Fruit fly (Drosophila melanogaster) whole organism, embryonic: ENCODE measurements around the gene mRpL15.

Experiments
- CG10209 ChIP-seq: fragments of 200-800 bp; sonication (Bioruptor generic); optimal IDR thresholded peaks from 3 replicates; lab custom pipeline; 2017; ENCODE audit warnings: missing biosample characterization, mild to moderate bottlenecking, missing genetic modification characterization, missing genetic modification reagents
- CG11398 ChIP-seq: fragments of 200-800 bp; sonication (Bioruptor generic); optimal IDR thresholded peaks from 2 replicates; lab custom pipeline; 2016; ENCODE audit warnings: missing biosample characterization, missing genetic modification characterization
- CG11723 ChIP-seq: fragments of 200-800 bp; sonication (Bioruptor generic); optimal IDR thresholded peaks from 2 replicates; lab custom pipeline; 2017; ENCODE audit warnings: missing biosample characterization, mild to moderate bottlenecking, missing genetic modification characterization
- CG12219 ChIP-seq: fragments of 200-800 bp; sonication (Bioruptor generic); optimal IDR thresholded peaks from 3 replicates; lab custom pipeline; 2018; ENCODE audit warnings: missing biosample characterization, mild to moderate bottlenecking, missing genetic modification characterization
- CG12236 ChIP-seq: fragments of 200-800 bp; sonication (Bioruptor generic); optimal IDR thresholded peaks from 2 replicates; lab custom pipeline; 2016; ENCODE audit warnings: missing biosample characterization, missing genetic modification characterization
- CG12769 ChIP-seq: fragments of 200-800 bp; sonication (Bioruptor generic); optimal IDR thresholded peaks from 2 replicates; lab custom pipeline; 2019; ENCODE audit warnings: missing biosample characterization, mild to moderate bottlenecking, missing genetic modification characterization, moderate library complexity
- CG13296 ChIP-seq: fragments of 200-800 bp; sonication (Bioruptor generic); optimal IDR thresholded peaks from 3 replicates; lab custom pipeline; 2018; ENCODE audit warnings: missing biosample characterization, mild to moderate bottlenecking, missing genetic modification characterization
- CG13624 ChIP-seq: fragments of 200-800 bp; sonication (Bioruptor generic); optimal IDR thresholded peaks from 2 replicates; lab custom pipeline; 2016; ENCODE audit warnings: missing biosample characterization, missing genetic modification characterization
- CG1602 ChIP-seq: fragments of 200-800 bp; sonication (Bioruptor generic); optimal IDR thresholded peaks from 3 replicates; lab custom pipeline; 2016; ENCODE audit warnings: missing biosample characterization, missing genetic modification characterization
- CG16863 ChIP-seq: fragments of 200-800 bp; sonication (Bioruptor generic); optimal IDR thresholded peaks from 3 replicates; lab custom pipeline; 2016; ENCODE audit warnings: missing biosample characterization, missing genetic modification characterization
- CG17568 ChIP-seq: fragments of 200-800 bp; sonication (Bioruptor generic); optimal IDR thresholded peaks from 2 replicates; lab custom pipeline; 2018; ENCODE audit warnings: missing biosample characterization, mild to moderate bottlenecking, missing genetic modification characterization, moderate library complexity
- CG17802 ChIP-seq: fragments of 200-800 bp; sonication (Bioruptor generic); optimal IDR thresholded peaks from 2 replicates; lab custom pipeline; 2018; ENCODE audit warnings: missing biosample characterization, mild to moderate bottlenecking, missing genetic modification characterization, moderate library complexity
- CG18619 ChIP-seq: fragments of 200-800 bp; sonication (Bioruptor generic); optimal IDR thresholded peaks from 3 replicates; lab custom pipeline; 2017; ENCODE audit warnings: missing biosample characterization, mild to moderate bottlenecking, missing genetic modification characterization
- CG32532 ChIP-seq: fragments of 200-800 bp; sonication (Bioruptor generic); IDR thresholded peaks from 2 replicates; pipeline ENCODE4 v1.3.6; 2022; ENCODE audit warnings: missing biosample characterization, missing genetic modification characterization
- CG33557 ChIP-seq: fragments of 200-800 bp; sonication (Bioruptor generic); optimal IDR thresholded peaks from 2 replicates; lab custom pipeline; 2019; ENCODE audit warnings: missing biosample characterization, mild to moderate bottlenecking, missing genetic modification characterization, moderate library complexity
- CG34422 ChIP-seq: fragments of 200-800 bp; sonication (Bioruptor generic); IDR thresholded peaks from 3 replicates; pipeline ENCODE4 v1.3.6; 2022; ENCODE audit warnings: missing biosample characterization, missing genetic modification characterization
- CG4328 ChIP-seq: fragments of 200-800 bp; sonication (Bioruptor generic); optimal IDR thresholded peaks from 3 replicates; lab custom pipeline; 2017; ENCODE audit warnings: missing biosample characterization, missing genetic modification reagents, missing genetic modification characterization
- CG8478 ChIP-seq: fragments of >200 bp; optimal IDR thresholded peaks from 2 replicates; lab custom pipeline; 2018
- CG9876 ChIP-seq: fragments of 200-800 bp; sonication (Bioruptor generic); optimal IDR thresholded peaks from 2 replicates; lab custom pipeline; 2016; ENCODE audit warnings: missing biosample characterization, missing genetic modification characterization
- CoRest ChIP-seq: fragments of 200-800 bp; sonication (Bioruptor generic); optimal IDR thresholded peaks from 3 replicates; lab custom pipeline; 2018; ENCODE audit warnings: missing biosample characterization, mild to moderate bottlenecking, missing genetic modification characterization, moderate library complexity
- Doc3 ChIP-seq: fragments of 200-800 bp; sonication (Bioruptor generic); IDR thresholded peaks from 3 replicates; pipeline ENCODE4 v1.3.6; 2022; ENCODE audit warnings: missing biosample characterization, missing genetic modification characterization; ENCODE audit not compliant: partially characterized antibody
- Hand ChIP-seq: fragments of 200-800 bp; sonication (Bioruptor generic); optimal IDR thresholded peaks from 2 replicates; lab custom pipeline; 2017; ENCODE audit warnings: mild to moderate bottlenecking, missing biosample characterization, missing genetic modification reagents, missing genetic modification characterization
- Hmr ChIP-seq: fragments of 200-800 bp; sonication (Bioruptor generic); optimal IDR thresholded peaks from 3 replicates; lab custom pipeline; 2017; ENCODE audit warnings: mild to moderate bottlenecking, missing biosample characterization, missing genetic modification reagents, missing genetic modification characterization
- Hr51 ChIP-seq, 2 experiments: fragments of 200-800 bp; sonication (Bioruptor generic); optimal IDR thresholded peaks; 2 replicates in 1 of 2; 3 replicates in 1 of 2; lab custom pipeline; 2016 to 2018; ENCODE audit warnings: missing biosample characterization in 2 of 2, missing genetic modification characterization in 2 of 2, mild to moderate bottlenecking in 1 of 2, moderate library complexity in 1 of 2
- Hsf ChIP-seq: fragments of 200-800 bp; sonication (Bioruptor generic); optimal IDR thresholded peaks from 3 replicates; lab custom pipeline; 2016; ENCODE audit warnings: missing biosample characterization, missing genetic modification characterization
- MBD-R2 ChIP-seq: fragments of 200-800 bp; sonication (Bioruptor generic); IDR thresholded peaks from 2 replicates; pipeline ENCODE4 v1.3.6; 2022; ENCODE audit warnings: missing biosample characterization, missing genetic modification characterization
- Mes4 ChIP-seq: fragments of 200-800 bp; sonication (Bioruptor generic); optimal IDR thresholded peaks from 2 replicates; lab custom pipeline; 2016; ENCODE audit warnings: missing biosample characterization, missing genetic modification characterization
- NK7.1 ChIP-seq: fragments of 200-800 bp; sonication (Bioruptor generic); optimal IDR thresholded peaks from 3 replicates; lab custom pipeline; 2016; ENCODE audit warnings: missing biosample characterization, missing genetic modification characterization
- Neu2 ChIP-seq: fragments of 200-800 bp; sonication (Bioruptor generic); optimal IDR thresholded peaks from 3 replicates; lab custom pipeline; 2016; ENCODE audit warnings: missing biosample characterization, missing genetic modification characterization, borderline replicate concordance
- PHDP ChIP-seq: fragments of 200-800 bp; sonication (Bioruptor generic); optimal IDR thresholded peaks from 3 replicates; lab custom pipeline; 2018; ENCODE audit warnings: missing biosample characterization, mild to moderate bottlenecking, missing genetic modification characterization, moderate library complexity
- Scr ChIP-seq: fragments of 200-800 bp; sonication (Bioruptor generic); IDR thresholded peaks from 2 replicates; pipeline ENCODE4 v1.3.6; 2022; ENCODE audit warnings: missing biosample characterization, missing genetic modification characterization; ENCODE audit not compliant: partially characterized antibody
- Tbp ChIP-seq: fragments of >200 bp; optimal IDR thresholded peaks from 2 replicates; lab custom pipeline; 2018; ENCODE audit warnings: missing biosample characterization, missing genetic modification characterization
- amos ChIP-seq: fragments of 200-800 bp; sonication (Bioruptor generic); IDR thresholded peaks from 2 replicates; pipeline ENCODE4 v1.3.6; 2022; ENCODE audit warnings: missing biosample characterization, missing genetic modification characterization; ENCODE audit not compliant: partially characterized antibody
- ara ChIP-seq: fragments of 200-800 bp; sonication (Bioruptor generic); IDR thresholded peaks from 2 replicates; pipeline ENCODE4 v1.3.6; 2022; ENCODE audit warnings: missing biosample characterization, missing genetic modification characterization
- ase ChIP-seq: fragments of 200-800 bp; sonication (Bioruptor generic); IDR thresholded peaks from 3 replicates; pipeline ENCODE4 v1.3.6; 2022; ENCODE audit warnings: missing biosample characterization, missing genetic modification characterization
- br ChIP-seq: fragments of >200 bp; optimal IDR thresholded peaks from 2 replicates; lab custom pipeline; 2017
- gro ChIP-seq: fragments of 200-800 bp; sonication (Bioruptor generic); optimal IDR thresholded peaks from 2 replicates; lab custom pipeline; 2016; ENCODE audit warnings: missing biosample characterization, missing genetic modification characterization
- ham ChIP-seq: fragments of 200-800 bp; sonication (Bioruptor generic); IDR thresholded peaks from 2 replicates; pipeline ENCODE4 v1.3.6; 2022; ENCODE audit warnings: missing biosample characterization, missing genetic modification characterization
- hth ChIP-seq: fragments of >200 bp; optimal IDR thresholded peaks from 2 replicates; lab custom pipeline; 2017; ENCODE audit warnings: inconsistent platforms
- jing ChIP-seq: fragments of 200-800 bp; sonication (Bioruptor generic); optimal IDR thresholded peaks from 2 replicates; lab custom pipeline; 2018; ENCODE audit warnings: missing biosample characterization, mild to moderate bottlenecking, missing genetic modification characterization
- p53 ChIP-seq: fragments of 200-800 bp; sonication (Bioruptor generic); optimal IDR thresholded peaks from 2 replicates; lab custom pipeline; 2016; ENCODE audit warnings: missing biosample characterization, missing genetic modification characterization
- sima ChIP-seq: fragments of 200-800 bp; sonication (Bioruptor generic); optimal IDR thresholded peaks from 2 replicates; lab custom pipeline; 2016; ENCODE audit warnings: missing biosample characterization, missing genetic modification characterization
- sqz ChIP-seq: fragments of 200-800 bp; sonication (Bioruptor generic); optimal IDR thresholded peaks from 3 replicates; lab custom pipeline; 2018; ENCODE audit warnings: missing biosample characterization, mild to moderate bottlenecking, missing genetic modification characterization
- ssp ChIP-seq: fragments of 200-800 bp; sonication (Bioruptor generic); IDR thresholded peaks from 2 replicates; pipeline ENCODE4 v1.3.6; 2022; ENCODE audit warnings: missing biosample characterization, missing genetic modification characterization
- sug ChIP-seq: fragments of 200-800 bp; optimal IDR thresholded peaks from 2 replicates; lab custom pipeline; 2019; ENCODE audit warnings: missing biosample characterization, mild to moderate bottlenecking, missing genetic modification characterization, moderate library complexity
- tin ChIP-seq: fragments of 200-800 bp; sonication (Bioruptor generic); optimal IDR thresholded peaks from 3 replicates; lab custom pipeline; 2016; ENCODE audit warnings: missing biosample characterization, missing genetic modification characterization
- toy ChIP-seq: fragments of 200-800 bp; sonication (Bioruptor generic); IDR thresholded peaks from 2 replicates; pipeline ENCODE4 v1.3.6; 2022; ENCODE audit warnings: missing biosample characterization, missing genetic modification characterization
- ttk ChIP-seq: fragments of 200-800 bp; sonication (Bioruptor generic); IDR thresholded peaks from 2 replicates; pipeline ENCODE4 v2.1.2; 2022; ENCODE audit warnings: missing biosample characterization, missing genetic modification characterization
- unc-4 ChIP-seq: fragments of 200-800 bp; sonication (Bioruptor generic); IDR thresholded peaks from 2 replicates; pipeline ENCODE4 v1.3.6; 2022; ENCODE audit warnings: missing biosample characterization, missing genetic modification characterization; ENCODE audit not compliant: partially characterized antibody
- vfl ChIP-seq: fragments of 200-800 bp; sonication (Bioruptor generic); optimal IDR thresholded peaks from 2 replicates; lab custom pipeline; 2016; ENCODE audit warnings: missing biosample characterization, missing genetic modification characterization

Gene mRpL15

dm6 chr3L:20444815-20445519, 9.0 kb upstream of the mRpL15 start (continued):
- TF ChIP-seq CG17802 (tag; lab: Kevin White, UChicago) (peak; percentile 43), CG32532 (GFP tag; lab: Robert Waterston, UW) (peak; percentile 93), CG11723 (GFP tag; lab: Kevin White, UChicago) (peak; percentile 54), Scr (GFP tag; lab: Robert Waterston, UW) (0 out of 2 replicates have a peak, but pooled peaks have one; percentile 9), MBD-R2 (GFP tag; lab: Robert Waterston, UW) (peak; percentile 80), CG13624 (GFP tag; lab: Kevin White, UChicago) (peak; percentile 16), ara (GFP tag; lab: Robert Waterston, UW) (peak; percentile 90), Neu2 (GFP tag; lab: Kevin White, UChicago) (no peak), sima (GFP tag; lab: Kevin White, UChicago) (no peak), br (lab: Kevin White, UChicago) (no peak), unc-4 (GFP tag; lab: Robert Waterston, UW) (no peak), PHDP (tag; lab: Kevin White, UChicago) (peak; percentile 84), amos (GFP tag; lab: Robert Waterston, UW) (no peak), ham (0 out of 2 replicates have a peak, but pooled peaks have one; percentile 50), Hand (GFP tag; lab: Kevin White, UChicago) (peak; percentile 44), CG33557 (GFP tag; lab: Kevin White, UChicago) (peak; percentile 20), CG8478 (lab: Kevin White, UChicago) (no peak), CG10209 (GFP tag; lab: Kevin White, UChicago) (peak; percentile 83), Hr51 (GFP tag; optimal IDR thresholded peaks at IDR 0.05; lab: Kevin White, UChicago) (peak in 1 of 2 experiments; percentile 90), Tbp (GFP tag; lab: Kevin White, UChicago) (no peak), CoRest (peak; percentile 85), CG4328 (GFP tag; lab: Kevin White, UChicago) (peak; percentile 50), Doc3 (GFP tag; lab: Robert Waterston, UW) (no peak), toy (GFP tag; lab: Robert Waterston, UW) (peak; percentile 86), CG12769 (tag; lab: Kevin White, UChicago) (peak; percentile 85), ase (GFP tag; lab: Robert Waterston, UW) (peak; percentile 94), CG12219 (GFP tag; lab: Kevin White, UChicago) (peak; percentile 83), CG18619 (GFP tag; lab: Kevin White, UChicago) (peak; percentile 78), CG16863 (no peak), CG12236 (no peak), CG34422 (peak; percentile 94), sqz (GFP tag; lab: Kevin White, UChicago) (peak; percentile 15), NK7.1 (GFP tag; lab: Kevin White, UChicago) (no peak), CG17568 (GFP tag; lab: Kevin White, UChicago) (peak; percentile 79), Hmr (peak; percentile 84), gro (GFP tag; lab: Kevin White, UChicago) (no peak), sug (peak; percentile 53), CG1602 (peak; percentile 78), CG11398 (GFP tag; lab: Kevin White, UChicago) (no peak), vfl (GFP tag; lab: Kevin White, UChicago) (peak; percentile 32), hth (lab: Kevin White, UChicago) (no peak), CG13296 (GFP tag; lab: Kevin White, UChicago) (peak; percentile 74), p53 (GFP tag; lab: Kevin White, UChicago) (no peak), Mes4 (peak; percentile 15), ssp (GFP tag; lab: Robert Waterston, UW) (peak; percentile 81), tin (GFP tag; lab: Kevin White, UChicago) (peak; percentile 76), CG9876 (GFP tag; lab: Kevin White, UChicago) (no peak), jing (GFP tag; lab: Kevin White, UChicago) (peak; percentile 53), Hsf (GFP tag; lab: Kevin White, UChicago) (peak; percentile 58), ttk (GFP tag; lab: Robert Waterston, UW) (peak; percentile 87)
